Fruit fly (Drosophila melanogaster): ENCODE data around the gene Dnah3.

Dnah3 gene

DNA sequence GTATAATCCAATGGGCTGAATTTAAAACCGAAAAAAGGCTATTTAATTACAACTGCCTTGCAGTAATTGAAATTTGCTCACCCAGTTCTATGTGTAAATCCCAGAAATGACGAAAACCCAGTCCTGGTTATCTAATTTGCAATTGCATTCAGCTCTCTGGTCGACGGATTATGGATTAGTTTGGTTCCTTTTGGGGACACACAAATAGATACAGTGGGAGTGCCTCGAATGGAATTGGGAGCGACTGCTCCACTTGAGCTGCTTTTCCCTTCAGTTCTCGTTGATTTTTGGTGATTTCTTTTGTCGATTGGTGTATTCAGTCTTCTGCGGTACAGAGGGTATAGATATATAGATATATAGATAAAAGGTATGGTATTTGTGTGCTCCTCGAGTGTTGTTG is 27.6 kb upstream of the Dnah3 start, which contains the start of gene CG13708:
Gene CG13708 (minus strand): TSS at position 101 of the 400 bp plus-strand sequence.
- TF ChIP-seq Met (GFP tag; optimal IDR thresholded peaks at IDR 0.05) = no peak
- no peak for TF ChIP-seq CG3919 (GFP tag; optimal IDR thresholded peaks at IDR 0.05)
- TF ChIP-seq Smox (GFP tag; optimal IDR thresholded peaks at IDR 0.05) = no peak
- TF ChIP-seq CG8119 (GFP tag; IDR thresholded peaks at IDR 0.05) = no peak
- no peak for TF ChIP-seq CG34406 (GFP tag; optimal IDR thresholded peaks at IDR 0.05)
- no peak for TF ChIP-seq Ets21C (GFP tag; optimal IDR thresholded peaks at IDR 0.05)
- TF ChIP-seq CG16779 (tag; optimal IDR thresholded peaks at IDR 0.05) = no peak
- no peak for TF ChIP-seq topi (GFP tag; optimal IDR thresholded peaks at IDR 0.05)

DNA sequence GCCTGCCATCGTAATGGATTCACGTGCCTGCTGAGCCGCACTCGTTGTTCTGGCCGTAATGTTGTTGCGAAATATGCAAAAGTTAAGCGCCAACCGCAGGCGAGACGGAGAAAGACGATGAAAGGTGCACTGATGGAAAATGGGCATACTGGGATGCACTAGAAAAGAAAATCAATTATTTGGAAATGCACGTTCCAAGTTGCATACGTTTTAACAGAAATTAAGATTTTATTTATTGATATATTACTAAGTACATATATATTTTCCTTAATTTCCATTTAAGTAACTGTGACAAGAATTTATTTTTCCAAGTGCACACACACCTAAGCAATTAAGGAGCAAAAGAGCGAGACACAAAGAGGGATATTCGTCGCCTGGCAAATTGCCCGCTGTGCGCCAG is 26.1 kb upstream of the Dnah3 start:
- TF ChIP-seq Eip78C (GFP tag) (peak; percentile 83), CG16779 (tag; optimal IDR thresholded peaks at IDR 0.05) (no peak), salr (GFP tag; optimal IDR thresholded peaks at IDR 0.05) (no peak), CG8119 (GFP tag; IDR thresholded peaks at IDR 0.05) (peak; percentile 43; the same call in 1 of the 3 replicates), CG4318 (GFP tag; optimal IDR thresholded peaks at IDR 0.05) (peak; percentile 5), Hr4 (GFP tag; optimal IDR thresholded peaks at IDR 0.05) (peak; percentile 31), dsx (GFP tag; optimal IDR thresholded peaks at IDR 0.05; ENCODE audit: poor library complexity, severe bottlenecking) (peak; percentile 9), CG6276 (GFP tag; optimal IDR thresholded peaks at IDR 0.05) (no peak), CG32006 (GFP tag; optimal IDR thresholded peaks at IDR 0.05) (peak; percentile 60), Ets96B (tag; optimal IDR thresholded peaks at IDR 0.05) (no peak), CG6163 (GFP tag; IDR thresholded peaks at IDR 0.05) (0 out of 3 replicates have a peak, but pooled peaks have one; percentile 45), achi (GFP tag; optimal IDR thresholded peaks at IDR 0.05) (peak; percentile 42), CG10669 (GFP tag; optimal IDR thresholded peaks at IDR 0.05) (no peak), CG3919 (GFP tag; optimal IDR thresholded peaks at IDR 0.05) (peak; percentile 36), CG3032 (tag; optimal IDR thresholded peaks at IDR 0.05) (no peak), acj6 (GFP tag; optimal IDR thresholded peaks at IDR 0.05) (peak; percentile 7), svp (GFP tag) (peak; percentile 68), CG15336 (GFP tag; IDR thresholded peaks at IDR 0.05) (peak; percentile 42; the same call in 1 of the 2 replicates)

DNA sequence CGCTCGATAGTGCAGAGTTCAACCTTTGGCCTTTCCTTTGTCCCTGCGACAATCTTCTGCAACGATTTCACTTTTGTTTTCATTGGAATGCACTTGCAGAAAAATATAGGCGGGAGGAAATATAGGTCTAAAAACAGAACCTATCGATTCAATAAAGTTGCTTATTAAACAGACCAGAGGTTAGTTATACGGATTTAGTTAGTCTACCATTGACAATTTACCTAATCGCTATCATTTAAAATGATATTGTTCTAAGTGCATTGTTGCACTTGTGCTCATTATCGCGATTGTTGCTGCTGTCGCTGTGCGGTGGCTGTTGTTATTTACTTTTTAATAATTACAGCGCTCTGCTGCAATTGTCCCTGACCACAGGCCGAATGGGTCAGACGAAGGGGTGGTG is 24.7 kb upstream of the Dnah3 start:
- TF ChIP-seq CG34406 (GFP tag; optimal IDR thresholded peaks at IDR 0.05) (peak; percentile 61), net (GFP tag; optimal IDR thresholded peaks at IDR 0.05) (peak; percentile 68), Eip75B (GFP tag; optimal IDR thresholded peaks at IDR 0.05) (peak; percentile 82), CG8319 (GFP tag; optimal IDR thresholded peaks at IDR 0.05) (peak; percentile 73), CG6808 (GFP tag; optimal IDR thresholded peaks at IDR 0.05) (peak; percentile 82), CG11294 (GFP tag; IDR thresholded peaks at IDR 0.05) (peak; percentile 17; the same call in 1 of the 2 replicates), lz (GFP tag; optimal IDR thresholded peaks at IDR 0.05) (peak; percentile 45), CG3919 (GFP tag; optimal IDR thresholded peaks at IDR 0.05) (peak; percentile 78), Blimp-1 (GFP tag; optimal IDR thresholded peaks at IDR 0.05) (no peak), pdm3 (GFP tag; optimal IDR thresholded peaks at IDR 0.05) (peak; percentile 86), Ets96B (tag; optimal IDR thresholded peaks at IDR 0.05) (peak; percentile 87), cyc (GFP tag; optimal IDR thresholded peaks at IDR 0.05) (peak; percentile 57), ss (GFP tag; optimal IDR thresholded peaks at IDR 0.05) (peak; percentile 34 to 76), spab (GFP tag; optimal IDR thresholded peaks at IDR 0.05) (peak; percentile 76), Hr38 (GFP tag; optimal IDR thresholded peaks at IDR 0.05) (no peak), CG31627 (GFP tag; optimal IDR thresholded peaks at IDR 0.05) (peak; percentile 47), topi (GFP tag; optimal IDR thresholded peaks at IDR 0.05) (peak; percentile 46), Eip78C (GFP tag) (peak; percentile 81), CG4318 (GFP tag; optimal IDR thresholded peaks at IDR 0.05) (peak; percentile 63), vri (GFP tag; optimal IDR thresholded peaks at IDR 0.05) (no peak), eg (GFP tag; IDR thresholded peaks at IDR 0.05) (peak; percentile 72), Sox14 (GFP tag; optimal IDR thresholded peaks at IDR 0.05) (peak; percentile 83), achi (GFP tag; optimal IDR thresholded peaks at IDR 0.05) (peak; percentile 68), Eip93F (GFP tag; optimal IDR thresholded peaks at IDR 0.05) (no peak), Smox (GFP tag; optimal IDR thresholded peaks at IDR 0.05) (peak; percentile 42), CG32006 (GFP tag; optimal IDR thresholded peaks at IDR 0.05) (peak; percentile 75), CG11902 (GFP tag; optimal IDR thresholded peaks at IDR 0.05) (peak; percentile 55), Met (GFP tag; optimal IDR thresholded peaks at IDR 0.05) (peak; percentile 51), Sox15 (GFP tag; optimal IDR thresholded peaks at IDR 0.05) (peak; percentile 57), Gug (GFP tag; IDR thresholded peaks at IDR 0.05) (peak; percentile 48; the same call in 1 of the 2 replicates), dac (GFP tag; optimal IDR thresholded peaks at IDR 0.05) (peak; percentile 7), CG6792 (GFP tag; optimal IDR thresholded peaks at IDR 0.05) (peak; percentile 76), CG6854 (GFP tag; optimal IDR thresholded peaks at IDR 0.05) (no peak), fd85E (GFP tag; optimal IDR thresholded peaks at IDR 0.05) (peak; percentile 27), svp (GFP tag) (peak; percentile 89)

Data from whole organism, prepupa.